Worm (Caenorhabditis elegans) whole organism, L1 larva: Measurements from ENCODE around the gene algn-14.

Source experiments
- C34B4.2 ChIP-seq: sonication (generic microtip); optimal IDR thresholded peaks from 2 replicates; lab custom pipeline; 2017; ENCODE audit warnings: mild to moderate bottlenecking, missing genetic modification characterization, missing compliant biosample characterization
- Y116A8C.19 ChIP-seq: sonication (generic microtip); optimal IDR thresholded peaks from 2 replicates; lab custom pipeline; 2016; ENCODE audit warnings: missing compliant biosample characterization, missing genetic modification characterization, borderline replicate concordance
- ama-1 ChIP-seq: fragments of 150-350 bp; optimal IDR thresholded peaks from 2 replicates; lab custom pipeline; 2014
- blmp-1 ChIP-seq: fragments of 150-350 bp; optimal IDR thresholded peaks from 2 replicates; lab custom pipeline; 2014; ENCODE audit warnings: missing biosample characterization, missing genetic modification characterization
- ceh-8 ChIP-seq: fragments of 200-800 bp; sonication (Bioruptor generic); optimal IDR thresholded peaks from 2 replicates; lab custom pipeline; 2018; ENCODE audit warnings: mild to moderate bottlenecking, missing genetic modification characterization, moderate library complexity, missing compliant biosample characterization
- ceh-90 ChIP-seq: sonication (generic microtip); optimal IDR thresholded peaks from 2 replicates; lab custom pipeline; 2016; ENCODE audit warnings: missing genetic modification characterization, missing compliant biosample characterization
- ces-1 ChIP-seq: fragments of 150-350 bp; optimal IDR thresholded peaks from 2 replicates; lab custom pipeline; 2014; ENCODE audit warnings: missing biosample characterization, missing genetic modification reagents, missing genetic modification characterization
- efl-1 ChIP-seq, 4 experiments: fragments of 150-350 bp; optimal IDR thresholded peaks in 3 of 4; peaks in 1 of 4; 1 replicate in 1 of 4; 2 replicates in 3 of 4; lab custom pipeline; 2014; ENCODE audit warnings: missing biosample characterization in 2 of 4, missing genetic modification characterization in 2 of 4, missing genetic modification reagents in 2 of 4
- elt-2 ChIP-seq: sonication (generic microtip); optimal IDR thresholded peaks from 2 replicates; lab custom pipeline; 2016; ENCODE audit warnings: missing genetic modification characterization, mild to moderate bottlenecking, inconsistent platforms, missing compliant biosample characterization, missing genetic modification reagents
- fkh-10 ChIP-seq: sonication (generic microtip); optimal IDR thresholded peaks from 2 replicates; lab custom pipeline; 2017; ENCODE audit warnings: missing biosample characterization, missing genetic modification reagents, missing genetic modification characterization
- fos-1 ChIP-seq: fragments of 150-350 bp; optimal IDR thresholded peaks from 2 replicates; lab custom pipeline; 2014; ENCODE audit warnings: missing biosample characterization, missing genetic modification characterization
- hlh-4 ChIP-seq: sonication (generic microtip); optimal IDR thresholded peaks from 2 replicates; lab custom pipeline; 2016; ENCODE audit warnings: mild to moderate bottlenecking, missing genetic modification characterization, missing compliant biosample characterization
- hpl-2 ChIP-seq: fragments of 150-350 bp; optimal IDR thresholded peaks from 2 replicates; lab custom pipeline; 2014; ENCODE audit warnings: missing biosample characterization, missing genetic modification reagents, missing genetic modification characterization
- irx-1 ChIP-seq: sonication (generic microtip); optimal IDR thresholded peaks from 2 replicates; lab custom pipeline; 2016; ENCODE audit warnings: missing genetic modification characterization, missing compliant biosample characterization
- isw-1 ChIP-seq: fragments of 200-800 bp; sonication (Bioruptor generic); IDR thresholded peaks from 2 replicates; pipeline ENCODE4 v1.3.6; 2022; ENCODE audit warnings: missing genetic modification characterization, missing compliant biosample characterization
- jun-1 ChIP-seq: fragments of 150-350 bp; optimal IDR thresholded peaks from 2 replicates; lab custom pipeline; 2014; ENCODE audit warnings: missing biosample characterization, missing genetic modification reagents, missing genetic modification characterization
- lin-14 ChIP-seq: fragments of 200-800 bp; sonication (Bioruptor generic); optimal IDR thresholded peaks from 2 replicates; lab custom pipeline; 2018; ENCODE audit warnings: mild to moderate bottlenecking, missing genetic modification characterization, moderate library complexity, missing compliant biosample characterization
- lin-15B ChIP-seq: fragments of 150-350 bp; sonication (generic microtip); optimal IDR thresholded peaks from 3 replicates; lab custom pipeline; 2014; ENCODE audit warnings: missing biosample characterization, missing genetic modification characterization
- lin-35 ChIP-seq, 2 experiments: fragments of 150-350 bp; optimal IDR thresholded peaks; 2 replicates each; lab custom pipeline; 2014; ENCODE audit warnings: missing biosample characterization in 2 of 2, missing genetic modification characterization in 2 of 2, missing genetic modification reagents in 2 of 2
- lsy-2 ChIP-seq, 2 experiments: fragments of 150-350 bp; optimal IDR thresholded peaks; 2 replicates each; lab custom pipeline; 2014; ENCODE audit warnings: missing biosample characterization in 2 of 2, missing genetic modification characterization in 2 of 2
- mdl-1 ChIP-seq, 2 experiments: fragments of 150-350 bp; optimal IDR thresholded peaks; 2 replicates each; lab custom pipeline; 2014 to 2017; ENCODE audit warnings: missing biosample characterization in 2 of 2, missing genetic modification characterization in 2 of 2, inconsistent platforms in 1 of 2
- mef-2 ChIP-seq: fragments of 150-350 bp; optimal IDR thresholded peaks from 2 replicates; lab custom pipeline; 2014; ENCODE audit warnings: missing biosample characterization, missing genetic modification characterization
- mep-1 ChIP-seq: fragments of 150-350 bp; optimal IDR thresholded peaks from 2 replicates; lab custom pipeline; 2014; ENCODE audit warnings: missing biosample characterization, missing genetic modification characterization
- nhr-12 ChIP-seq: sonication (generic microtip); optimal IDR thresholded peaks from 2 replicates; lab custom pipeline; 2017; ENCODE audit warnings: missing biosample characterization, missing genetic modification characterization
- nhr-237 ChIP-seq: fragments of 150-350 bp; optimal IDR thresholded peaks from 2 replicates; lab custom pipeline; 2014; ENCODE audit warnings: missing biosample characterization, missing genetic modification characterization
- nhr-77 ChIP-seq: fragments of 150-350 bp; optimal IDR thresholded peaks from 2 replicates; lab custom pipeline; 2014; ENCODE audit warnings: missing biosample characterization, missing genetic modification characterization
- pax-3 ChIP-seq: fragments of 200-800 bp; sonication (Bioruptor generic); optimal IDR thresholded peaks from 2 replicates; lab custom pipeline; 2018; ENCODE audit warnings: mild to moderate bottlenecking, missing genetic modification characterization, moderate library complexity, missing compliant biosample characterization
- rnt-1 ChIP-seq: sonication (generic microtip); optimal IDR thresholded peaks from 2 replicates; lab custom pipeline; 2016; ENCODE audit warnings: mild to moderate bottlenecking, missing genetic modification characterization, moderate library complexity, missing compliant biosample characterization
- snpc-4 ChIP-seq: fragments of 150-350 bp; optimal IDR thresholded peaks from 2 replicates; lab custom pipeline; 2014; ENCODE audit warnings: missing biosample characterization, missing genetic modification characterization
- sox-4 ChIP-seq: sonication (generic microtip); optimal IDR thresholded peaks from 2 replicates; lab custom pipeline; 2016; ENCODE audit warnings: missing genetic modification characterization, missing compliant biosample characterization
- sptf-1 ChIP-seq: fragments of 150-350 bp; optimal IDR thresholded peaks from 2 replicates; lab custom pipeline; 2014; ENCODE audit warnings: missing biosample characterization, missing genetic modification characterization
- unc-130 ChIP-seq: fragments of 150-350 bp; optimal IDR thresholded peaks from 2 replicates; lab custom pipeline; 2017; ENCODE audit warnings: missing biosample characterization, missing genetic modification characterization, inconsistent platforms
- unc-30 ChIP-seq: sonication (generic microtip); optimal IDR thresholded peaks from 2 replicates; lab custom pipeline; 2017; ENCODE audit warnings: missing biosample characterization, missing genetic modification characterization
- unc-62 ChIP-seq: fragments of 150-350 bp; optimal IDR thresholded peaks from 2 replicates; lab custom pipeline; 2014; ENCODE audit warnings: missing biosample characterization, missing genetic modification reagents, missing genetic modification characterization
- zip-4 ChIP-seq: fragments of 200-800 bp; sonication (Bioruptor generic); optimal IDR thresholded peaks from 2 replicates; lab custom pipeline; 2018; ENCODE audit warnings: mild to moderate bottlenecking, missing genetic modification characterization, moderate library complexity, missing compliant biosample characterization

Gene algn-14

ce11 chrIV:3843019-3843527 is 39.8 kb upstream of the algn-14 start:
- TF ChIP-seq efl-1 (optimal IDR thresholded peaks at IDR 0.05; lab: Kevin White, UChicago) (no peak), efl-1 (GFP tag; optimal IDR thresholded peaks at IDR 0.05 in 1 of 2; lab: Kevin White, UChicago) (peak in 1 of 2 experiments; percentile 8), C34B4.2 (tag; lab: Kevin White, UChicago) (no peak)
- TF ChIP-seq, all 84 proteins: peak for 1

ce11 chrIV:3841607-3842006 is 38.4 kb upstream of the algn-14 start:
- TF ChIP-seq mdl-1 (tag; optimal IDR thresholded peaks at IDR 0.05; lab: Kevin White, UChicago), result no peak
- TF ChIP-seq ceh-8 (GFP tag; lab: Kevin White, UChicago), result no peak
- no peak for TF ChIP-seq unc-30 (tag; lab: Kevin White, UChicago)
- TF ChIP-seq ama-1 (lab: Kevin White, UChicago), result no peak
- TF ChIP-seq fos-1 (tag; lab: Kevin White, UChicago), result no peak
- TF ChIP-seq snpc-4 (tag; lab: Kevin White, UChicago), result no peak
- no peak for TF ChIP-seq sox-4 (tag; lab: Kevin White, UChicago)
- no peak for TF ChIP-seq unc-62
- TF ChIP-seq sptf-1 (tag; lab: Kevin White, UChicago), result no peak
- no peak for TF ChIP-seq ces-1 (GFP tag; lab: Kevin White, UChicago)
- no peak for TF ChIP-seq hlh-4 (tag; lab: Kevin White, UChicago)
- TF ChIP-seq Y116A8C.19 (tag; lab: Kevin White, UChicago), result no peak
- no peak for TF ChIP-seq irx-1
- TF ChIP-seq blmp-1 (tag; lab: Kevin White, UChicago), result no peak
- no peak for TF ChIP-seq C34B4.2 (tag; lab: Kevin White, UChicago)
- no peak for TF ChIP-seq nhr-237 (tag; lab: Kevin White, UChicago)

DNA sequence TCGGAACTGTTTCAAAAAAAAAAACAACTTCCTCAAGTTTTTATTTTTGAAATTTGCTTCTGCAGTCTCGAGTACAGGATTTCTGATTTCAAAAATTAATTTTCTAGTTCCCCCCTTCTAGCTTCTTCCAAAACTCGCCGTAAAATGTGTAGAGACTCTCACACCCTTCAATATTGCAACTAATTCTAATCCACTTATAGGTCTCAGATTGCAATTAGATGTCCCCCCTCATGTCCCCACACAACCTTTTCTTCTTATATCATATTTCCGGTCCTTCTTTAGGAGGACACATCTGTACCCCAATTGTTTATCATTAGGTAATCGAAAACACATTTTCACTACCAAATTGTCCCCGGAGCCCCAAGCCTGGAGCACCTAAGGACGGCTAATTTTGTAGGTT is 37.3 kb upstream of the algn-14 start:
- TF ChIP-seq rnt-1 (tag; lab: Kevin White, UChicago) (no peak), nhr-12 (tag; lab: Kevin White, UChicago) (no peak), mep-1 (tag; lab: Kevin White, UChicago) (no peak), nhr-237 (tag; lab: Kevin White, UChicago) (no peak), nhr-77 (tag; lab: Kevin White, UChicago) (no peak)

DNA sequence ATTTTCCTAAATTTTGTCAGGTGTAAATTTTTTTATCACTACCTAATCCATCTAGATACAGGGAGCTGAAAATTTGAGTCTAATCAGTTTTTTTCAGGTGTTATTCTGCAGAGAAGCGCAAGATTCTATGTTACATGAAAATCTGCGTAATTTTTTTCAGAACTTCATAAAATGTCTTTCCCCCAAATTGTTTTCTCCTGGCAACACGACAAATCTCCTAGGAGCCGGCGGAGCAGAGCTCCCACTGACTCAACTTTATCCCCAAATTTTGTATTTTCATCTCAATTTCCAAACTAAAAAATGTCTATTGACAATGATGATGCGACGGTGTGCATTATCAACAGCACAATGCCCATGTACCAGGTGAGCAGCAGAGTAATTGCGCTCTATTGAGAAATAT is 36.2 kb upstream of the algn-14 start, which contains the start of gene F28F9.2:
Gene F28F9.2 (plus strand): TSS at position 301 of the 400 bp plus-strand sequence.
- TF ChIP-seq mef-2 (tag; lab: Kevin White, UChicago) (no peak), lin-15B (tag; lab: Kevin White, UChicago) (no peak), lin-35 (GFP tag; optimal IDR thresholded peaks at IDR 0.05; lab: Kevin White, UChicago) (no peak)

- TF ChIP-seq isw-1, result no peak
- no peak for TF ChIP-seq elt-2 (tag; lab: Kevin White, UChicago)
- no peak for TF ChIP-seq lsy-2 (tag; optimal IDR thresholded peaks at IDR 0.05; lab: Kevin White, UChicago)
- no peak for TF ChIP-seq ceh-90 (tag; lab: Kevin White, UChicago)
- TF ChIP-seq pax-3, result no peak
- TF ChIP-seq unc-130 (tag; lab: Kevin White, UChicago), result no peak
- no peak for TF ChIP-seq fkh-10
- no peak for TF ChIP-seq efl-1 (optimal IDR thresholded peaks at IDR 0.05; lab: Kevin White, UChicago)
- no peak for TF ChIP-seq efl-1 (GFP tag; optimal IDR thresholded peaks at IDR 0.05 in 1 of 2; lab: Kevin White, UChicago)
- no peak for TF ChIP-seq hpl-2 (GFP tag; lab: Kevin White, UChicago)
- TF ChIP-seq zip-4 (GFP tag; lab: Kevin White, UChicago), result no peak
- no peak for TF ChIP-seq nhr-237 (tag; lab: Kevin White, UChicago)
- no peak for TF ChIP-seq jun-1 (tag; lab: Kevin White, UChicago)
- no peak for TF ChIP-seq lin-14 (GFP tag; lab: Kevin White, UChicago)
These were observed 35.5 kb upstream of the algn-14 start for ce11 chrIV:3838687-3839086.
